Fruit fly (Drosophila melanogaster) whole organism, embryonic: ENCODE results near the gene SC35.
A peak's percentile ranks its signal among the peaks of the same experiment; 100 is the strongest.

Experiments
- Atf-2 ChIP-seq: fragments of 200-800 bp; sonication (Bioruptor generic); optimal IDR thresholded peaks from 2 replicates; lab custom pipeline; 2016; ENCODE audit warnings: missing biosample characterization, missing genetic modification characterization
- CG10462 ChIP-seq: fragments of 200-800 bp; sonication (Bioruptor generic); optimal IDR thresholded peaks from 2 replicates; lab custom pipeline; 2016; ENCODE audit warnings: missing biosample characterization, missing genetic modification characterization
- CG10979 ChIP-seq: fragments of 200-800 bp; sonication (Bioruptor generic); optimal IDR thresholded peaks from 2 replicates; lab custom pipeline; 2018; ENCODE audit warnings: missing biosample characterization, mild to moderate bottlenecking, missing genetic modification characterization, moderate library complexity
- CG13424 ChIP-seq: fragments of 200-800 bp; sonication (Bioruptor generic); optimal IDR thresholded peaks from 2 replicates; lab custom pipeline; 2019; ENCODE audit warnings: missing biosample characterization, mild to moderate bottlenecking, missing genetic modification characterization, moderate library complexity
- CG14050 ChIP-seq: fragments of 200-800 bp; sonication (Bioruptor generic); IDR thresholded peaks from 3 replicates; pipeline ENCODE4 v1.3.6; 2022; ENCODE audit warnings: missing biosample characterization, missing genetic modification characterization
- CG14710 ChIP-seq: fragments of 200-800 bp; sonication (Bioruptor generic); optimal IDR thresholded peaks from 3 replicates; lab custom pipeline; 2019; ENCODE audit warnings: missing biosample characterization, mild to moderate bottlenecking, missing genetic modification characterization, moderate library complexity
- CG14860 ChIP-seq: fragments of 200-800 bp; sonication (Bioruptor generic); IDR thresholded peaks from 3 replicates; pipeline ENCODE4 v1.3.6; 2022; ENCODE audit warnings: missing biosample characterization, missing genetic modification characterization; ENCODE audit not compliant: partially characterized antibody
- CG15073 ChIP-seq: fragments of 200-800 bp; sonication (Bioruptor generic); optimal IDR thresholded peaks from 2 replicates; lab custom pipeline; 2016; ENCODE audit warnings: missing biosample characterization, missing genetic modification characterization
- CG1603 ChIP-seq: fragments of 200-800 bp; sonication (Bioruptor generic); optimal IDR thresholded peaks from 2 replicates; lab custom pipeline; 2019; ENCODE audit warnings: missing biosample characterization, mild to moderate bottlenecking, missing genetic modification characterization, moderate library complexity
- CG16813 ChIP-seq: fragments of 200-800 bp; sonication (Bioruptor generic); IDR thresholded peaks from 3 replicates; pipeline ENCODE4 v1.3.6; 2022; ENCODE audit warnings: missing biosample characterization, missing genetic modification characterization; ENCODE audit not compliant: partially characterized antibody
- CG17568 ChIP-seq: fragments of 200-800 bp; sonication (Bioruptor generic); optimal IDR thresholded peaks from 2 replicates; lab custom pipeline; 2018; ENCODE audit warnings: missing biosample characterization, mild to moderate bottlenecking, missing genetic modification characterization, moderate library complexity
- CG3163 ChIP-seq: fragments of 200-800 bp; sonication (Bioruptor generic); optimal IDR thresholded peaks from 3 replicates; lab custom pipeline; 2016; ENCODE audit warnings: missing biosample characterization, missing genetic modification characterization
- CG34376 ChIP-seq: fragments of 200-800 bp; sonication (Bioruptor generic); optimal IDR thresholded peaks from 2 replicates; lab custom pipeline; 2018; ENCODE audit warnings: missing biosample characterization, mild to moderate bottlenecking, missing genetic modification characterization
- CG3847 ChIP-seq: fragments of 200-800 bp; sonication (Bioruptor generic); IDR thresholded peaks from 2 replicates; pipeline ENCODE4 v1.3.6; 2022; ENCODE audit warnings: missing biosample characterization, missing genetic modification characterization
- CG4404 ChIP-seq: fragments of 200-800 bp; sonication (Bioruptor generic); IDR thresholded peaks from 2 replicates; pipeline ENCODE4 v1.3.6; 2022; ENCODE audit warnings: missing biosample characterization, missing genetic modification characterization
- CG4730 ChIP-seq: fragments of 200-800 bp; sonication (Bioruptor generic); IDR thresholded peaks from 2 replicates; pipeline ENCODE4 v1.3.6; 2022; ENCODE audit warnings: missing biosample characterization, missing genetic modification characterization
- CG4854 ChIP-seq: fragments of 200-800 bp; sonication (Bioruptor generic); optimal IDR thresholded peaks from 2 replicates; lab custom pipeline; 2016; ENCODE audit warnings: missing biosample characterization, missing genetic modification characterization, inconsistent platforms
- CG5180 ChIP-seq: fragments of 200-800 bp; sonication (Bioruptor generic); optimal IDR thresholded peaks from 3 replicates; lab custom pipeline; 2017; ENCODE audit warnings: missing biosample characterization, missing genetic modification characterization, mild to moderate bottlenecking, moderate library complexity, missing genetic modification reagents
- CG5245 ChIP-seq: fragments of 200-800 bp; sonication (Bioruptor generic); optimal IDR thresholded peaks from 3 replicates; lab custom pipeline; 2016; ENCODE audit warnings: missing biosample characterization, missing genetic modification characterization
- CG6175 ChIP-seq: fragments of 200-800 bp; sonication (Bioruptor generic); IDR thresholded peaks from 3 replicates; pipeline ENCODE4 v1.3.6; 2022; ENCODE audit warnings: missing biosample characterization, missing genetic modification characterization
- CG6654 ChIP-seq: fragments of 200-800 bp; sonication (Bioruptor generic); optimal IDR thresholded peaks from 2 replicates; lab custom pipeline; 2017; ENCODE audit warnings: missing biosample characterization, mild to moderate bottlenecking, missing genetic modification characterization
- CG6683 ChIP-seq: fragments of 200-800 bp; sonication (Bioruptor generic); optimal IDR thresholded peaks from 2 replicates; lab custom pipeline; 2017; ENCODE audit warnings: missing biosample characterization, mild to moderate bottlenecking, missing genetic modification characterization, missing genetic modification reagents
- CG6689 ChIP-seq: fragments of 200-800 bp; sonication (Bioruptor generic); IDR thresholded peaks from 2 replicates; pipeline ENCODE4 v1.3.6; 2022; ENCODE audit warnings: missing biosample characterization, missing genetic modification characterization
- E2f1 ChIP-seq: fragments of 200-800 bp; sonication (Bioruptor generic); IDR thresholded peaks from 2 replicates; pipeline ENCODE4 v1.3.6; 2022; ENCODE audit warnings: missing biosample characterization, missing genetic modification characterization
- Ets97D ChIP-seq: fragments of 200-800 bp; sonication (Bioruptor generic); optimal IDR thresholded peaks from 3 replicates; lab custom pipeline; 2016; ENCODE audit warnings: missing biosample characterization, missing genetic modification characterization
- H15 ChIP-seq: fragments of 200-800 bp; sonication (Bioruptor generic); IDR thresholded peaks from 3 replicates; pipeline ENCODE4 v1.3.6; 2022; ENCODE audit warnings: missing biosample characterization, missing genetic modification characterization
- HLH54F ChIP-seq: fragments of 200-800 bp; sonication (Bioruptor generic); optimal IDR thresholded peaks from 3 replicates; lab custom pipeline; 2016; ENCODE audit warnings: missing biosample characterization, missing genetic modification characterization
- Hey ChIP-seq: fragments of 200-800 bp; sonication (Bioruptor generic); optimal IDR thresholded peaks from 3 replicates; lab custom pipeline; 2018; ENCODE audit warnings: missing biosample characterization, mild to moderate bottlenecking, missing genetic modification characterization
- Hr78 ChIP-seq, 2 experiments: fragments of 200-800 bp in 1 of 2; fragments of >200 bp in 1 of 2; sonication (Bioruptor generic) in 1 of 2; optimal IDR thresholded peaks; 2 replicates each; lab custom pipeline; 2017 to 2019; ENCODE audit warnings: missing biosample characterization in 2 of 2, missing genetic modification characterization in 2 of 2, mild to moderate bottlenecking in 1 of 2, moderate library complexity in 1 of 2
- MBD-R2 ChIP-seq: fragments of 200-800 bp; sonication (Bioruptor generic); IDR thresholded peaks from 2 replicates; pipeline ENCODE4 v1.3.6; 2022; ENCODE audit warnings: missing biosample characterization, missing genetic modification characterization
- Med ChIP-seq: fragments of 200-800 bp; sonication (Bioruptor generic); peaks from one replicate; lab custom pipeline; 2016; ENCODE audit warnings: missing biosample characterization, missing genetic modification characterization, mild to moderate bottlenecking, inconsistent platforms, moderate library complexity
- Sox100B ChIP-seq: fragments of 200-800 bp; sonication (Bioruptor generic); optimal IDR thresholded peaks from 3 replicates; lab custom pipeline; 2018; ENCODE audit warnings: missing biosample characterization, mild to moderate bottlenecking, missing genetic modification characterization
- Xbp1 ChIP-seq: fragments of 200-800 bp; sonication (Bioruptor generic); optimal IDR thresholded peaks from 3 replicates; lab custom pipeline; 2016; ENCODE audit warnings: missing biosample characterization, mild to moderate bottlenecking, missing genetic modification characterization
- ab ChIP-seq: fragments of 200-800 bp; sonication (Bioruptor generic); optimal IDR thresholded peaks from 2 replicates; lab custom pipeline; 2016; ENCODE audit warnings: missing biosample characterization, missing genetic modification characterization
- caup ChIP-seq: fragments of 200-800 bp; sonication (Bioruptor generic); optimal IDR thresholded peaks from 3 replicates; lab custom pipeline; 2017; ENCODE audit warnings: missing biosample characterization, mild to moderate bottlenecking, missing genetic modification characterization, moderate library complexity; ENCODE audit not compliant: severe bottlenecking
- chinmo ChIP-seq: fragments of 200-800 bp; sonication (Bioruptor generic); IDR thresholded peaks from 4 replicates; pipeline ENCODE4 v1.3.6; 2022; ENCODE audit warnings: missing biosample characterization, missing genetic modification characterization; ENCODE audit not compliant: partially characterized antibody
- corto ChIP-seq: fragments of 200-800 bp; sonication (Bioruptor generic); optimal IDR thresholded peaks from 2 replicates; lab custom pipeline; 2016; ENCODE audit warnings: missing biosample characterization, mild to moderate bottlenecking, missing genetic modification characterization, moderate library complexity
- ems ChIP-seq: fragments of 200-800 bp; sonication (Bioruptor generic); optimal IDR thresholded peaks from 3 replicates; lab custom pipeline; 2016; ENCODE audit warnings: missing biosample characterization, missing genetic modification characterization
- eyg ChIP-seq: fragments of 200-800 bp; sonication (Bioruptor generic); optimal IDR thresholded peaks from 3 replicates; lab custom pipeline; 2016; ENCODE audit warnings: missing biosample characterization, missing genetic modification characterization
- ftz-f1 ChIP-seq: fragments of 200-800 bp; sonication (Bioruptor generic); optimal IDR thresholded peaks from 2 replicates; lab custom pipeline; 2016; ENCODE audit warnings: missing biosample characterization, missing genetic modification characterization
- grn ChIP-seq: fragments of 200-800 bp; sonication (Bioruptor generic); optimal IDR thresholded peaks from 3 replicates; lab custom pipeline; 2017; ENCODE audit warnings: missing biosample characterization, missing genetic modification characterization
- hkb ChIP-seq, 2 experiments: fragments of 200-800 bp in 1 of 2; fragments of >200 bp in 1 of 2; sonication (Bioruptor generic) in 1 of 2; IDR thresholded peaks in 1 of 2; optimal IDR thresholded peaks in 1 of 2; 2 replicates each; pipeline versions ENCODE4 v1.3.6 to Lab custom; 2017 to 2022; ENCODE audit warnings: missing biosample characterization in 1 of 2, missing genetic modification characterization in 1 of 2
- jing ChIP-seq: fragments of 200-800 bp; sonication (Bioruptor generic); optimal IDR thresholded peaks from 2 replicates; lab custom pipeline; 2018; ENCODE audit warnings: missing biosample characterization, mild to moderate bottlenecking, missing genetic modification characterization
- knrl ChIP-seq: fragments of 200-800 bp; sonication (Bioruptor generic); IDR thresholded peaks from 3 replicates; pipeline ENCODE4 v1.3.6; 2022; ENCODE audit warnings: missing biosample characterization, missing genetic modification characterization; ENCODE audit not compliant: partially characterized antibody
- mam ChIP-seq: fragments of 200-800 bp; sonication (Bioruptor generic); optimal IDR thresholded peaks from 3 replicates; lab custom pipeline; 2016; ENCODE audit warnings: missing biosample characterization, missing genetic modification characterization
- org-1 ChIP-seq: fragments of 200-800 bp; sonication (Bioruptor generic); optimal IDR thresholded peaks from 2 replicates; lab custom pipeline; 2017; ENCODE audit warnings: missing biosample characterization, missing genetic modification characterization
- pfk ChIP-seq: fragments of 200-800 bp; sonication (Bioruptor generic); optimal IDR thresholded peaks from 2 replicates; lab custom pipeline; 2018; ENCODE audit warnings: missing biosample characterization, mild to moderate bottlenecking, missing genetic modification characterization, moderate library complexity
- pnt ChIP-seq: fragments of 200-800 bp; sonication (Bioruptor generic); optimal IDR thresholded peaks from 3 replicates; lab custom pipeline; 2016; ENCODE audit warnings: missing biosample characterization, missing genetic modification characterization
- shn ChIP-seq: fragments of 200-800 bp; sonication (Bioruptor generic); optimal IDR thresholded peaks from 3 replicates; lab custom pipeline; 2016; ENCODE audit warnings: missing biosample characterization, missing genetic modification characterization
- sug ChIP-seq: fragments of 200-800 bp; optimal IDR thresholded peaks from 2 replicates; lab custom pipeline; 2019; ENCODE audit warnings: missing biosample characterization, mild to moderate bottlenecking, missing genetic modification characterization, moderate library complexity
- wek ChIP-seq: fragments of 200-800 bp; sonication (Bioruptor generic); optimal IDR thresholded peaks from 3 replicates; lab custom pipeline; 2018; ENCODE audit warnings: missing biosample characterization, mild to moderate bottlenecking, missing genetic modification characterization, moderate library complexity

SC35 gene

dm6 chr2L:12445743-12446142 is 11.3 kb upstream of the SC35 start, which contains the start of gene Oatp33Ea (continued):
- no peak for TF ChIP-seq CG1603 (tag; lab: Kevin White, UChicago)
- TF ChIP-seq CG14860 (GFP tag; lab: Robert Waterston, UW) = no peak
- no peak for TF ChIP-seq caup (GFP tag; lab: Kevin White, UChicago)
- no peak for TF ChIP-seq hkb (optimal IDR thresholded peaks at IDR 0.05; lab: Kevin White, UChicago)
- no peak for TF ChIP-seq hkb (GFP tag; IDR thresholded peaks at IDR 0.05; lab: Robert Waterston, UW)
- no peak for TF ChIP-seq MBD-R2 (GFP tag; lab: Robert Waterston, UW)
- no peak for TF ChIP-seq CG16813
- TF ChIP-seq ems (GFP tag; lab: Kevin White, UChicago) = no peak
- no peak for TF ChIP-seq corto (GFP tag; lab: Kevin White, UChicago)
- TF ChIP-seq CG14050 = no peak
- no peak for TF ChIP-seq ftz-f1 (GFP tag; lab: Kevin White, UChicago)
- TF ChIP-seq Hey (tag; lab: Kevin White, UChicago) = peak; percentile 55
- no peak for TF ChIP-seq jing (GFP tag; lab: Kevin White, UChicago)
- peak; percentile 50; the same call in 1 of the 3 replicates for TF ChIP-seq CG6175 (GFP tag; lab: Robert Waterston, UW)
- TF ChIP-seq grn (GFP tag; lab: Kevin White, UChicago) = peak; percentile 95
- TF ChIP-seq CG10462 (GFP tag; lab: Kevin White, UChicago) = no peak
- no peak for TF ChIP-seq CG4730 (GFP tag; lab: Robert Waterston, UW)
- no peak for TF ChIP-seq CG5245 (GFP tag; lab: Kevin White, UChicago)
- TF ChIP-seq CG3847 (GFP tag; lab: Robert Waterston, UW) = no peak
- TF ChIP-seq Hr78 (GFP tag; optimal IDR thresholded peaks at IDR 0.05; lab: Kevin White, UChicago) = no peak
- TF ChIP-seq CG15073 = no peak
- no peak for TF ChIP-seq pnt
- no peak for TF ChIP-seq CG3163
- TF ChIP-seq pfk (GFP tag; lab: Kevin White, UChicago) = peak; percentile 78
- no peak for TF ChIP-seq knrl (GFP tag; lab: Robert Waterston, UW)
- no peak for TF ChIP-seq CG14710 (tag; lab: Kevin White, UChicago)
- TF ChIP-seq HLH54F (GFP tag; lab: Kevin White, UChicago) = no peak
- TF ChIP-seq org-1 (GFP tag; lab: Kevin White, UChicago) = no peak
- TF ChIP-seq Sox100B (GFP tag; lab: Kevin White, UChicago) = no peak
- TF ChIP-seq CG4404 (GFP tag; lab: Robert Waterston, UW) = no peak
- no peak for TF ChIP-seq Xbp1 (GFP tag; lab: Kevin White, UChicago)
- TF ChIP-seq mam = no peak
- TF ChIP-seq ab (GFP tag; lab: Kevin White, UChicago) = no peak
- TF ChIP-seq CG6689 (GFP tag; lab: Robert Waterston, UW) = no peak
- TF ChIP-seq eyg = no peak
- TF ChIP-seq Atf-2 (GFP tag; lab: Kevin White, UChicago) = no peak
- TF ChIP-seq CG4854 = no peak
- no peak for TF ChIP-seq CG6683 (GFP tag; lab: Kevin White, UChicago)
- no peak for TF ChIP-seq CG6654 (GFP tag; lab: Kevin White, UChicago)
- TF ChIP-seq sug = peak; percentile 73
- TF ChIP-seq Ets97D (GFP tag; lab: Kevin White, UChicago) = no peak
- TF ChIP-seq chinmo (GFP tag; lab: Robert Waterston, UW) = 0 out of 4 replicates have a peak, but pooled peaks have one; percentile 34
- no peak for TF ChIP-seq wek (GFP tag; lab: Kevin White, UChicago)
- TF ChIP-seq shn (GFP tag; lab: Kevin White, UChicago) = no peak
- no peak for TF ChIP-seq CG10979 (tag; lab: Kevin White, UChicago)
- no peak for TF ChIP-seq H15 (GFP tag; lab: Robert Waterston, UW)
- TF ChIP-seq CG13424 (tag; lab: Kevin White, UChicago) = no peak
- no peak for TF ChIP-seq E2f1 (GFP tag; lab: Robert Waterston, UW)
- no peak for TF ChIP-seq CG17568 (GFP tag; lab: Kevin White, UChicago)
- TF ChIP-seq Med = peak; percentile 70
- no peak for TF ChIP-seq CG5180 (GFP tag; lab: Kevin White, UChicago)
- peak; percentile 96 for TF ChIP-seq CG34376 (GFP tag; lab: Kevin White, UChicago)
